Fruit fly (Drosophila melanogaster): Measurements from ENCODE around the gene CG32523.

CG32523 gene

dm6 chrX:21217578-21217977, at the start of gene CG32523:
Gene CG32523, plus strand, starts transcription at chrX:21217878.
- no peak for TF ChIP-seq CG17801 (GFP tag; optimal IDR thresholded peaks at IDR 0.05; ENCODE audit: partially characterized antibody)

dm6 chrX:21192953-21193352, 24.7 kb upstream of the CG32523 start, which contains the start of gene ccb:
Gene ccb, plus strand, starts transcription at chrX:21193253.
- no peak for TF ChIP-seq CG17801 (GFP tag; optimal IDR thresholded peaks at IDR 0.05; ENCODE audit: partially characterized antibody)

- no peak for TF ChIP-seq CG17801 (GFP tag; optimal IDR thresholded peaks at IDR 0.05; ENCODE audit: partially characterized antibody)
These were observed 14.4 kb upstream of the CG32523 start, which contains the start of gene CG1724 for dm6 chrX:21203241-21203640. Gene CG1724, minus strand, starts transcription at chrX:21203341.

dm6 chrX:21226373-21226772, 8.7 kb downstream of the CG32523 start:
- no peak for TF ChIP-seq CG17801 (GFP tag; optimal IDR thresholded peaks at IDR 0.05; ENCODE audit: partially characterized antibody)

- no peak for TF ChIP-seq CG17801 (GFP tag; optimal IDR thresholded peaks at IDR 0.05; ENCODE audit: partially characterized antibody)
These were observed 14.2 kb downstream of the CG32523 start for dm6 chrX:21231829-21232228.

- no peak for TF ChIP-seq CG17801 (GFP tag; optimal IDR thresholded peaks at IDR 0.05; ENCODE audit: partially characterized antibody)
These were observed 24.1 kb downstream of the CG32523 start for dm6 chrX:21241796-21242208.

dm6 chrX:21251048-21251447, 33.4 kb downstream of the CG32523 start, which contains the start of gene CG1722:
Gene CG1722, minus strand, starts transcription at chrX:21251148.
- no peak for TF ChIP-seq CG17801 (GFP tag; optimal IDR thresholded peaks at IDR 0.05; ENCODE audit: partially characterized antibody)

- TF ChIP-seq CG17801 (GFP tag; optimal IDR thresholded peaks at IDR 0.05; ENCODE audit: partially characterized antibody): no peak
These were observed 47.7 kb downstream of the CG32523 start for dm6 chrX:21265391-21265790.

Measured in ovary, adult (tissue).